Worm (Caenorhabditis elegans): ENCODE measurements around the gene T23G7.2.

T23G7.2 gene

ce11 chrII:9156277-9156676 is 16.5 kb downstream of the T23G7.2 start (continued):
- TF ChIP-seq C04F5.9 (tag; optimal IDR thresholded peaks at IDR 0.05) (no peak), C16A3.4 (tag; optimal IDR thresholded peaks at IDR 0.05) (no peak), nhr-85 (tag) (no peak), dpl-1 (GFP tag; optimal IDR thresholded peaks at IDR 0.05) (no peak), snu-23 (GFP tag; optimal IDR thresholded peaks at IDR 0.05) (peak; percentile 2), nhr-77 (tag; optimal IDR thresholded peaks at IDR 0.05) (no peak), elt-3 (tag; optimal IDR thresholded peaks at IDR 0.05) (peak in 1 of 6 experiments; percentile 47), lin-39 (tag; optimal IDR thresholded peaks at IDR 0.05) (no peak), nhr-20 (tag; optimal IDR thresholded peaks at IDR 0.05) (peak; percentile 65), egl-13 (tag; optimal IDR thresholded peaks at IDR 0.05) (no peak), nhr-84 (tag; optimal IDR thresholded peaks at IDR 0.05) (no peak)

ce11 chrII:9154339-9154738 is 18.4 kb downstream of the T23G7.2 start:
- TF ChIP-seq aly-2 (tag; optimal IDR thresholded peaks at IDR 0.05) (no peak), snu-23 (GFP tag; optimal IDR thresholded peaks at IDR 0.05) (no peak), tlp-1 (tag; optimal IDR thresholded peaks at IDR 0.05) (no peak), mef-2 (tag; optimal IDR thresholded peaks at IDR 0.05) (no peak), irx-1 (tag; optimal IDR thresholded peaks at IDR 0.05) (no peak), ama-1 (optimal IDR thresholded peaks at IDR 0.05) (no peak), hpl-2 (GFP tag; optimal IDR thresholded peaks at IDR 0.05) (no peak), nhr-20 (tag; optimal IDR thresholded peaks at IDR 0.05) (no peak)

DNA sequence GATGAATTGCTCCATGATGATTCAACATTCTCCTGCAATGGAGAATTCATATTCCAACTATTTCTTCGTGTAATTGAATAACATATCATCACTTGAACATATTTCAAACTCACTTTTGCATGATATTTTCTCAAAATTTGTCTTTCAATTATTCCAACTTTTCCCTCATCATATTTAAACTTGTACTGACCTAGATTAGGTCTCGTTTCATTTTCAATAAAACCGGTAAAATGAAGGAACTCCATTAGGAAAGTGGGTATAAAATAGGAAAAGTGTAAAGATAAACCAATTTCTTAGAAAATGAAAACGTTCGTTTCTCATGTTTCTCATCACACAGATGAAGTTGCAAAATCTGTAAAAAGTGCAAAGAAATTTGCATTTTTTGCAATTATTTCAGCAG is 20.5 kb downstream of the T23G7.2 start, which contains the start of gene col-78:
col-78 (plus strand) TSS at position 301 of the 400 bp plus-strand sequence.
- TF ChIP-seq lin-15B (tag; optimal IDR thresholded peaks at IDR 0.05), result no peak
- TF ChIP-seq nhr-77 (tag; optimal IDR thresholded peaks at IDR 0.05), result no peak
- TF ChIP-seq lin-14 (GFP tag; optimal IDR thresholded peaks at IDR 0.05), result no peak
- TF ChIP-seq efl-1 (optimal IDR thresholded peaks at IDR 0.05), result no peak
- TF ChIP-seq efl-1 (GFP tag; optimal IDR thresholded peaks at IDR 0.05 in 1 of 2), result no peak
- no peak for TF ChIP-seq unc-86 (tag; optimal IDR thresholded peaks at IDR 0.05)
- TF ChIP-seq ceh-82 (tag; optimal IDR thresholded peaks at IDR 0.05), result no peak
- no peak for TF ChIP-seq mef-2 (tag; optimal IDR thresholded peaks at IDR 0.05)
- TF ChIP-seq sup-37 (GFP tag; optimal IDR thresholded peaks at IDR 0.05), result no peak
- TF ChIP-seq egl-13 (tag; optimal IDR thresholded peaks at IDR 0.05), result no peak
- no peak for TF ChIP-seq elt-3 (tag; optimal IDR thresholded peaks at IDR 0.05)
- no peak for TF ChIP-seq nhr-11 (tag; optimal IDR thresholded peaks at IDR 0.05)
- TF ChIP-seq nhr-20 (tag; optimal IDR thresholded peaks at IDR 0.05), result no peak

DNA sequence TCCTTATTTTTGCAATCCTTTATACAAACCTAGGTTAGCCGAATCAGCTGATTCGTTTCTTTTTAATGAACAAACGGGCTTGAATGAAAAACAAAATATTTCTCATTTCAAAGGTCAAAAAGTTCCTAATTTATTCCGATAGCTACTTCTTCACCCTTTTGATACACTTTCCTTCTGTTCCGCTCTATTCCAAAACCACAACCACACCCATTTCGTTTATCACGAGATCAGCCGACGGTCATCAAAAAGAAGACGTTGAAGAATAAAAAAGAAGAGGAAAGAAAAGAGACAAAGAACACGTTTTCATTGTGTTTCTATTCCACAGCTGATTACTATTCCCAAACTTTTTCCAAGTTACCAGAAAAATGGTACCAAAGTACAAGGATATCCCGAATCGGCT is 24.7 kb downstream of the T23G7.2 start:
- no peak for TF ChIP-seq nhr-12 (tag; optimal IDR thresholded peaks at IDR 0.05)
- TF ChIP-seq tbx-2 (tag; optimal IDR thresholded peaks at IDR 0.05), result no peak
- no peak for TF ChIP-seq xbp-1 (tag; optimal IDR thresholded peaks at IDR 0.05)
- TF ChIP-seq blmp-1 (tag; optimal IDR thresholded peaks at IDR 0.05), result peak; percentile 77
- peak; percentile 19 for TF ChIP-seq lin-14 (GFP tag; optimal IDR thresholded peaks at IDR 0.05)
- no peak for TF ChIP-seq unc-86 (tag; optimal IDR thresholded peaks at IDR 0.05)
- TF ChIP-seq ztf-11 (tag; optimal IDR thresholded peaks at IDR 0.05), result no peak
- TF ChIP-seq elt-3 (tag; optimal IDR thresholded peaks at IDR 0.05), result peak in 1 of 6 experiments; percentile 64

DNA sequence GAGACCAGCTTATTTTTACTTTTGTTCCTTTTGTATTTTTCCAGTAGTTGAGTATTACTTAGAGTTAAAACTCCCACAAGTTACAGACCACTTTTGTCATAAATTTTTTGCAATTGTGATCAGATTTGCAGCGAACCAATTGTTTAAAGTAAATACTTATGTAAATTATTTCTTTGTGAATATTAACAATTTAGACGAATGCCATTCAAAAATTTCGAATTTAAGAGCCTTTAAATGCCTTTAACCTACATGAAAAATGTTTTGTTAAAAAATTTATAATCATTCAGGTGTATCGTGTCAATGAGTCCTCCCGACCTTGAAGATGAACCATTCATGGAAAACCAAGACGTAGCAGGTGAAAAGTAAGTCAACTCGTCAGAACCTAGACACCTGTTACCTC is 26.8 kb downstream of the T23G7.2 start, which contains the start of gene W07A12.4:
W07A12.4 (plus strand) TSS at position 301 of the 400 bp plus-strand sequence.
- TF ChIP-seq ceh-88 (GFP tag; IDR thresholded peaks at IDR 0.05), result no peak
- peak; percentile 44 for TF ChIP-seq hlh-4 (tag; optimal IDR thresholded peaks at IDR 0.05)
- TF ChIP-seq pag-3 (tag; optimal IDR thresholded peaks at IDR 0.05; ENCODE audit: borderline replicate concordance, insufficient read depth), result no peak
- peak; percentile 48 for TF ChIP-seq nhr-85 (tag)
- TF ChIP-seq skn-1 (tag; optimal IDR thresholded peaks at IDR 0.05), result no peak
- TF ChIP-seq blmp-1 (tag; optimal IDR thresholded peaks at IDR 0.05), result no peak
- no peak for TF ChIP-seq snpc-4 (tag; optimal IDR thresholded peaks at IDR 0.05)

Measured in whole organism, L1 larva.